Fruit fly (Drosophila melanogaster) whole organism, larva: ENCODE results near the gene whe.

Experiments
- noc ChIP-seq: fragments of 200-800 bp; sonication (Bioruptor generic); optimal IDR thresholded peaks from 3 replicates; lab custom pipeline; 2019; ENCODE audit warnings: missing biosample characterization, mild to moderate bottlenecking, missing genetic modification characterization, moderate library complexity

The whe gene

DNA sequence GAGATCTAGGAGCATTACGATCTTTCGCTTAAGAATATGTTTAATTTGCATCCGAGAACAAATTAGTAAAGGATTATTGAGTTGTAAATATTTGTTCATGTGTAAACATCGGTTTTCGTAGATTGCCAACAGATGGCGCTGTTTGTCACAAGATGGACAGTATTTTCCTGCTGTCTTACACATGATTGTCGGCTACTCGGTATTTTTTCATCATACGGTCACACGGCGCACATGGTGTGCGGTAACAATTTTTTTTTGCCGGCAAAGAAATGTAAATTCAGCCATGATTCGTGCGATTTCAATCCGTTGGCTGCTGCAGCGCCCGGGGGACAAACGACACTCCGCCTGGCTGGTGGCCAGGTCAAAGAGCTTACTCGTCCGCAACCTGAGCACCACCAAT lies 39.7 kb downstream of the whe start, which contains the start of the genes bbx and waw:
Gene bbx (plus strand): TSS at position 151 of the 400 bp plus-strand sequence.
Gene waw (plus strand): TSS at position 151 of the 400 bp plus-strand sequence.
- no peak for TF ChIP-seq noc (tag; lab: Kevin White, UChicago)

DNA sequence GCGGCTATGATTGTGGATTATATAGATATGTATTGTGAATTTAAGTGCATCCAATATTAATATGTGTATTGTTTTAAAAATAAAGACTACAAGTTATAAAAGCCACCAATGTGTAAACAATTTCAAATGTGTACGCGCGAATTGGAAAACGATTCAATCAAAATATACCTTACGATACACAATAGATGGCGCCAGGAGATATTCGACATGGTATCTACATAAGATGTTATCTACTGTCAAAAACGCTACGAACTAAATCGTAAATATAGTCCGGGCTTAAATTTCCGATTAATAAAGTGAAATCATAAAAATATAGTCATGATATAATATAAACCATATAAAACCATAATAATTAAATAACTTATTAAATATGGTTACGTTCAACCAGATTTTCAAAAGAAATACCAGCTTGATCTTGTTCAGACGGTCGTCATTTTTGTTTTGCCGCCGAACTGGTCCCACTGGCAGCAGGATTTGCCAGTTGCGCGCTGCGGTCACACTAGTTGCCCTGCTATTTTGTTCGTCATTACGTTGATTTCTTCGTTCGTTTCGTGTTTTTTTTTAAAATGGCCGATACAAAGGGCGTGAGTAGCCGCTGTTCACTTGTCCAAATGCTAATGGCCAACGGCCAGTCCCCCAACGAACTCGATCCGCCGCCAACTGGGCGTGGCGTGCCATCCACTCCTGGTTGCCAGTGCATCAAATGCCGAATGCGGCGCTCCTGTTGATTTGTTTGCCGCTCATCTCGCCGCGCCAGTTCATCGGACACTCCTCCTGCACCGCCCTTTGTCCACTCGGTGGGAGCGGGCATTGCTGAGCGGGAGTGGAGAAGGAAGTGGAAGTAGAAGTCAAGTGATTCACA lies 44.5 kb downstream of the whe start, which contains the start of gene Septin1:
Gene Septin1 (plus strand): TSS at position 477 of the 862 bp plus-strand sequence.
- no peak for TF ChIP-seq noc (tag; lab: Kevin White, UChicago)

DNA sequence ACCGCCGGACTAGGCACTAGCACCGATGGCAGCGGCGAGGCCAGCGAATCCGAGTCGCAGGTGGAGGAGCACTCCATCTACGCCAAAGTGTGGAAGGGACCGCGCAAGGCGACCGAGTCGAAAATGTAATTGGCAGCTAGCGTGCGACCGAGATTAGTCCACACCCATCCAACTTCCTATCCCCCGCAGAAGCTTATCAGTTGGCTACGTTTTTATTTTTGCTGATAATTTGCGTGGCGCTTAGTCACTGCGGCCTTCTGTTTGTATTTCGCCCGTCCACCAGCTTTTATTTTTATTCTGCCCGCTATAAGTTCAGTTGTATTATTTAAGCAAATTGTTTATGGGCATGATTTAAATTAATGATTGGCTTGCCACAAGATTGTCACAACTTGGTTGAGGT lies 49.0 kb downstream of the whe start:
- peak; percentile 10 for TF ChIP-seq noc (tag; lab: Kevin White, UChicago)
